Worm (Caenorhabditis elegans) whole organism, late embryonic: Measurements from ENCODE around the gene npr-34.

ENCODE experiments used
- F13H6.1 ChIP-seq: sonication (generic microtip); optimal IDR thresholded peaks from 2 replicates; lab custom pipeline; 2016; ENCODE audit warnings: missing genetic modification characterization, missing compliant biosample characterization
- ceh-19 ChIP-seq: fragments of 200-800 bp; sonication (Bioruptor generic); optimal IDR thresholded peaks from 2 replicates; lab custom pipeline; 2018; ENCODE audit warnings: mild to moderate bottlenecking, missing genetic modification characterization, missing compliant biosample characterization
- ceh-31 ChIP-seq: sonication (generic microtip); optimal IDR thresholded peaks from 2 replicates; lab custom pipeline; 2016; ENCODE audit warnings: missing genetic modification characterization, missing compliant biosample characterization
- che-1 ChIP-seq: sonication (generic microtip); optimal IDR thresholded peaks from 2 replicates; lab custom pipeline; 2016; ENCODE audit warnings: mild to moderate bottlenecking, missing genetic modification characterization, missing compliant biosample characterization
- elt-4 ChIP-seq: sonication (generic microtip); optimal IDR thresholded peaks from 2 replicates; lab custom pipeline; 2016; ENCODE audit warnings: missing genetic modification characterization, missing compliant biosample characterization
- nfya-1 ChIP-seq: sonication (generic microtip); optimal IDR thresholded peaks from 2 replicates; lab custom pipeline; 2017; ENCODE audit warnings: missing genetic modification characterization, mild to moderate bottlenecking, missing compliant biosample characterization, antibody characterized with exemption, moderate library complexity
- rnt-1 ChIP-seq: sonication (generic microtip); optimal IDR thresholded peaks from 2 replicates; lab custom pipeline; 2016; ENCODE audit warnings: missing genetic modification characterization, missing compliant biosample characterization
- sox-4 ChIP-seq: sonication (generic microtip); optimal IDR thresholded peaks from 2 replicates; lab custom pipeline; 2017; ENCODE audit warnings: mild to moderate bottlenecking, missing genetic modification characterization, inconsistent platforms, missing compliant biosample characterization
- syd-9 ChIP-seq: sonication (generic microtip); optimal IDR thresholded peaks from 2 replicates; lab custom pipeline; 2016; ENCODE audit warnings: mild to moderate bottlenecking, missing genetic modification characterization, moderate library complexity, missing compliant biosample characterization
- tbx-2 ChIP-seq: sonication (generic microtip); optimal IDR thresholded peaks from 2 replicates; lab custom pipeline; 2016; ENCODE audit warnings: missing genetic modification characterization, missing compliant biosample characterization
- zip-5 ChIP-seq: sonication (generic microtip); optimal IDR thresholded peaks from 2 replicates; lab custom pipeline; 2016; ENCODE audit warnings: missing genetic modification characterization, missing compliant biosample characterization
- ztf-16 ChIP-seq: sonication (generic microtip); optimal IDR thresholded peaks from 2 replicates; lab custom pipeline; 2017; ENCODE audit warnings: missing genetic modification characterization, missing compliant biosample characterization

The npr-34 gene

ce11 chrII:14695201-14695600 is 43.8 kb downstream of the npr-34 start, which contains the start of gene K02B7.3:
TSS of gene K02B7.3 (minus strand) at chrII:14695301.
- no peak for TF ChIP-seq ceh-31
- TF ChIP-seq zip-5 (tag; lab: Kevin White, UChicago) = no peak
- TF ChIP-seq syd-9 (tag; lab: Kevin White, UChicago) = no peak
- no peak for TF ChIP-seq ztf-16 (tag; lab: Kevin White, UChicago)
- no peak for TF ChIP-seq che-1 (tag; lab: Kevin White, UChicago)
- no peak for TF ChIP-seq nfya-1 (tag; lab: Kevin White, UChicago)
- TF ChIP-seq tbx-2 = no peak
- TF ChIP-seq F13H6.1 = no peak
- TF ChIP-seq ceh-19 = no peak
- TF ChIP-seq elt-4 (tag; lab: Kevin White, UChicago) = no peak
- TF ChIP-seq sox-4 (tag; lab: Kevin White, UChicago) = no peak
- TF ChIP-seq rnt-1 (tag; lab: Kevin White, UChicago) = no peak
